Worm (Caenorhabditis elegans): Measurements from ENCODE around the gene F21C10.11.

- TF ChIP-seq F22D6.2 (tag; optimal IDR thresholded peaks at IDR 0.05), result no peak
- no peak for TF ChIP-seq aptf-3 (GFP tag; IDR thresholded peaks at IDR 0.05)
- no peak for TF ChIP-seq atf-7 (tag; optimal IDR thresholded peaks at IDR 0.05)
- TF ChIP-seq fkh-3 (tag; optimal IDR thresholded peaks at IDR 0.05), result no peak
- TF ChIP-seq dpl-1 (GFP tag; optimal IDR thresholded peaks at IDR 0.05), result no peak
- TF ChIP-seq attf-3 (GFP tag; conservative IDR thresholded peaks at IDR 0.05), result no peak
- TF ChIP-seq attf-5 (GFP tag; optimal IDR thresholded peaks at IDR 0.05), result no peak
- TF ChIP-seq unc-62 (GFP tag; optimal IDR thresholded peaks at IDR 0.05), result no peak
- TF ChIP-seq tbp1 (GFP tag; optimal IDR thresholded peaks at IDR 0.05), result no peak
- TF ChIP-seq egrh-3 (GFP tag; IDR thresholded peaks at IDR 0.05), result no peak
- TF ChIP-seq egl-44 (GFP tag; IDR thresholded peaks at IDR 0.05), result no peak
Observed at ce11 chrV:9128562-9128961, 5.3 kb downstream of the F21C10.11 start.

Measured in whole organism, young adult.